Worm (Caenorhabditis elegans): ENCODE results near the gene srr-1.

Gene srr-1

ce11 chrV:13083751-13084672 is 30.5 kb upstream of the srr-1 start:
- TF ChIP-seq pes-1 (GFP tag; IDR thresholded peaks at IDR 0.05) = no peak
- no peak for TF ChIP-seq tbx-11 (GFP tag; IDR thresholded peaks at IDR 0.05)
- no peak for TF ChIP-seq tbx-37 (GFP tag; conservative IDR thresholded peaks at IDR 0.05)
- no peak for TF ChIP-seq ceh-36 (tag; optimal IDR thresholded peaks at IDR 0.05)
- TF ChIP-seq ceh-13 (GFP tag; optimal IDR thresholded peaks at IDR 0.05) = no peak
- TF ChIP-seq hmg-4 (GFP tag; optimal IDR thresholded peaks at IDR 0.05) = no peak
- TF ChIP-seq ama-1 (optimal IDR thresholded peaks at IDR 0.05) = no peak
- TF ChIP-seq scrt-1 (GFP tag; IDR thresholded peaks at IDR 0.05) = no peak
- no peak for TF ChIP-seq hnd-1 (tag; optimal IDR thresholded peaks at IDR 0.05)
- TF ChIP-seq F13C5.2 (tag; optimal IDR thresholded peaks at IDR 0.05) = no peak
- TF ChIP-seq ets-7 (tag; optimal IDR thresholded peaks at IDR 0.05) = no peak
- TF ChIP-seq B0310.2 (tag; optimal IDR thresholded peaks at IDR 0.05) = no peak
- no peak for TF ChIP-seq tra-4 (tag; optimal IDR thresholded peaks at IDR 0.05)
- TF ChIP-seq hmbx-1 (tag; optimal IDR thresholded peaks at IDR 0.05) = no peak
- TF ChIP-seq flt-1 (GFP tag; IDR thresholded peaks at IDR 0.05) = no peak

- TF ChIP-seq ama-1 (optimal IDR thresholded peaks at IDR 0.05) (no peak), tbx-11 (GFP tag; IDR thresholded peaks at IDR 0.05) (no peak), scrt-1 (GFP tag; IDR thresholded peaks at IDR 0.05) (no peak), flt-1 (GFP tag; IDR thresholded peaks at IDR 0.05) (no peak), pes-1 (GFP tag; IDR thresholded peaks at IDR 0.05) (no peak), hmbx-1 (tag; optimal IDR thresholded peaks at IDR 0.05) (no peak), tbx-37 (GFP tag; conservative IDR thresholded peaks at IDR 0.05) (no peak), F13C5.2 (tag; optimal IDR thresholded peaks at IDR 0.05) (no peak), sea-1 (GFP tag; conservative IDR thresholded peaks at IDR 0.05) (no peak), ceh-13 (GFP tag; optimal IDR thresholded peaks at IDR 0.05) (no peak), aly-1 (tag; optimal IDR thresholded peaks at IDR 0.05) (no peak), ceh-36 (tag; optimal IDR thresholded peaks at IDR 0.05) (no peak), hnd-1 (tag; optimal IDR thresholded peaks at IDR 0.05) (no peak), B0310.2 (tag; optimal IDR thresholded peaks at IDR 0.05) (no peak)
These were observed 29.0 kb upstream of the srr-1 start, which contains the start of gene C34B4.2 for ce11 chrV:13082442-13083126. Gene C34B4.2, plus strand, starts transcription at chrV:13083055.

ce11 chrV:13081197-13081747 is 27.7 kb upstream of the srr-1 start:
- TF ChIP-seq hmg-4 (GFP tag; optimal IDR thresholded peaks at IDR 0.05) (no peak), tbx-11 (GFP tag; IDR thresholded peaks at IDR 0.05) (no peak), hnd-1 (tag; optimal IDR thresholded peaks at IDR 0.05) (no peak), tbx-37 (GFP tag; conservative IDR thresholded peaks at IDR 0.05) (no peak), ceh-13 (GFP tag; optimal IDR thresholded peaks at IDR 0.05) (no peak), ceh-36 (tag; optimal IDR thresholded peaks at IDR 0.05) (no peak), F13C5.2 (tag; optimal IDR thresholded peaks at IDR 0.05) (no peak), hmbx-1 (tag; optimal IDR thresholded peaks at IDR 0.05) (no peak), scrt-1 (GFP tag; IDR thresholded peaks at IDR 0.05) (no peak), B0310.2 (tag; optimal IDR thresholded peaks at IDR 0.05) (no peak), flt-1 (GFP tag; IDR thresholded peaks at IDR 0.05) (no peak), tra-4 (tag; optimal IDR thresholded peaks at IDR 0.05) (no peak), ets-7 (tag; optimal IDR thresholded peaks at IDR 0.05) (no peak), ama-1 (optimal IDR thresholded peaks at IDR 0.05) (no peak), pes-1 (GFP tag; IDR thresholded peaks at IDR 0.05) (no peak), sea-1 (GFP tag; conservative IDR thresholded peaks at IDR 0.05) (no peak), aly-1 (tag; optimal IDR thresholded peaks at IDR 0.05) (no peak)

ce11 chrV:13075432-13075831 is 21.9 kb upstream of the srr-1 start:
- TF ChIP-seq ets-7 (tag; optimal IDR thresholded peaks at IDR 0.05) (no peak), hmg-4 (GFP tag; optimal IDR thresholded peaks at IDR 0.05) (no peak), F13C5.2 (tag; optimal IDR thresholded peaks at IDR 0.05) (no peak), aly-1 (tag; optimal IDR thresholded peaks at IDR 0.05) (no peak), sea-1 (GFP tag; conservative IDR thresholded peaks at IDR 0.05) (no peak), ceh-36 (tag; optimal IDR thresholded peaks at IDR 0.05) (no peak), ceh-13 (GFP tag; optimal IDR thresholded peaks at IDR 0.05) (no peak), flt-1 (GFP tag; IDR thresholded peaks at IDR 0.05) (no peak), tra-4 (tag; optimal IDR thresholded peaks at IDR 0.05) (no peak), tbx-11 (GFP tag; IDR thresholded peaks at IDR 0.05) (no peak), tbx-37 (GFP tag; conservative IDR thresholded peaks at IDR 0.05) (no peak), hnd-1 (tag; optimal IDR thresholded peaks at IDR 0.05) (no peak), B0310.2 (tag; optimal IDR thresholded peaks at IDR 0.05) (no peak)

ce11 chrV:13074148-13074547 is 20.6 kb upstream of the srr-1 start:
- TF ChIP-seq tra-4 (tag; optimal IDR thresholded peaks at IDR 0.05) = no peak

ce11 chrV:13073145-13073544 is 19.6 kb upstream of the srr-1 start:
- no peak for TF ChIP-seq aly-1 (tag; optimal IDR thresholded peaks at IDR 0.05)
- TF ChIP-seq scrt-1 (GFP tag; IDR thresholded peaks at IDR 0.05) = no peak
- no peak for TF ChIP-seq flt-1 (GFP tag; IDR thresholded peaks at IDR 0.05)
- no peak for TF ChIP-seq pes-1 (GFP tag; IDR thresholded peaks at IDR 0.05)
- TF ChIP-seq ceh-36 (tag; optimal IDR thresholded peaks at IDR 0.05) = no peak

- no peak for TF ChIP-seq B0310.2 (tag; optimal IDR thresholded peaks at IDR 0.05)
- no peak for TF ChIP-seq tra-4 (tag; optimal IDR thresholded peaks at IDR 0.05)
- TF ChIP-seq ceh-13 (GFP tag; optimal IDR thresholded peaks at IDR 0.05) = no peak
- no peak for TF ChIP-seq aly-1 (tag; optimal IDR thresholded peaks at IDR 0.05)
- TF ChIP-seq sea-1 (GFP tag; conservative IDR thresholded peaks at IDR 0.05) = no peak
- TF ChIP-seq scrt-1 (GFP tag; IDR thresholded peaks at IDR 0.05) = no peak
- no peak for TF ChIP-seq tbx-37 (GFP tag; conservative IDR thresholded peaks at IDR 0.05)
- TF ChIP-seq tbx-11 (GFP tag; IDR thresholded peaks at IDR 0.05) = no peak
- TF ChIP-seq hmg-4 (GFP tag; optimal IDR thresholded peaks at IDR 0.05) = no peak
- no peak for TF ChIP-seq ets-7 (tag; optimal IDR thresholded peaks at IDR 0.05)
- no peak for TF ChIP-seq ceh-36 (tag; optimal IDR thresholded peaks at IDR 0.05)
- no peak for TF ChIP-seq ama-1 (optimal IDR thresholded peaks at IDR 0.05)
- TF ChIP-seq pes-1 (GFP tag; IDR thresholded peaks at IDR 0.05) = no peak
- no peak for TF ChIP-seq F13C5.2 (tag; optimal IDR thresholded peaks at IDR 0.05)
- TF ChIP-seq hmbx-1 (tag; optimal IDR thresholded peaks at IDR 0.05) = no peak
- no peak for TF ChIP-seq hnd-1 (tag; optimal IDR thresholded peaks at IDR 0.05)
- no peak for TF ChIP-seq flt-1 (GFP tag; IDR thresholded peaks at IDR 0.05)
These were observed 17.5 kb upstream of the srr-1 start, which contains the start of gene C34B4.3 for ce11 chrV:13071052-13071451. Gene C34B4.3, minus strand, starts transcription at chrV:13071152.

Measured in whole organism, early embryonic.